Fruit fly (Drosophila melanogaster) whole organism, embryonic: ENCODE data around the gene CG9717.

ENCODE experiments used
- Ada2b ChIP-seq: fragments of 200-800 bp; sonication (Bioruptor generic); IDR thresholded peaks from 2 replicates; pipeline ENCODE4 v1.3.6; 2022; ENCODE audit warnings: missing biosample characterization, missing genetic modification characterization
- Antp ChIP-seq: fragments of 200-800 bp; sonication (Bioruptor generic); optimal IDR thresholded peaks from 3 replicates; lab custom pipeline; 2016; ENCODE audit warnings: missing biosample characterization, missing genetic modification characterization
- Bteb2 ChIP-seq: fragments of 200-800 bp; sonication (Bioruptor generic); optimal IDR thresholded peaks from 2 replicates; lab custom pipeline; 2016; ENCODE audit warnings: missing biosample characterization, missing genetic modification characterization
- CG10565 ChIP-seq: fragments of 200-800 bp; sonication (Bioruptor generic); optimal IDR thresholded peaks from 3 replicates; lab custom pipeline; 2016; ENCODE audit warnings: missing biosample characterization, mild to moderate bottlenecking, missing genetic modification characterization
- CG10654 ChIP-seq: fragments of 200-800 bp; sonication (Bioruptor generic); optimal IDR thresholded peaks from 2 replicates; lab custom pipeline; 2016; ENCODE audit warnings: missing biosample characterization, missing genetic modification characterization
- CG11247 ChIP-seq: fragments of 200-800 bp; sonication (Bioruptor generic); IDR thresholded peaks from 2 replicates; pipeline ENCODE4 v1.3.6; 2022; ENCODE audit warnings: missing biosample characterization, missing genetic modification characterization
- CG11695 ChIP-seq: fragments of 200-800 bp; sonication (Bioruptor generic); IDR thresholded peaks from 3 replicates; pipeline ENCODE4 v1.3.6; 2022; ENCODE audit warnings: missing biosample characterization, missing genetic modification characterization
- CG15073 ChIP-seq: fragments of 200-800 bp; sonication (Bioruptor generic); optimal IDR thresholded peaks from 2 replicates; lab custom pipeline; 2016; ENCODE audit warnings: missing biosample characterization, missing genetic modification characterization
- CG15601 ChIP-seq: fragments of 200-800 bp; sonication (Bioruptor generic); optimal IDR thresholded peaks from 3 replicates; lab custom pipeline; 2019; ENCODE audit warnings: missing biosample characterization, mild to moderate bottlenecking, missing genetic modification characterization, moderate library complexity
- CG1602 ChIP-seq: fragments of 200-800 bp; sonication (Bioruptor generic); optimal IDR thresholded peaks from 3 replicates; lab custom pipeline; 2016; ENCODE audit warnings: missing biosample characterization, missing genetic modification characterization
- CG17361 ChIP-seq: fragments of 200-800 bp; sonication (Bioruptor generic); IDR thresholded peaks from 3 replicates; pipeline ENCODE4 v1.3.6; 2022; ENCODE audit warnings: missing biosample characterization, missing genetic modification characterization
- CG18599 ChIP-seq: fragments of 200-800 bp; sonication (Bioruptor generic); optimal IDR thresholded peaks from 3 replicates; lab custom pipeline; 2017; ENCODE audit warnings: missing biosample characterization, missing genetic modification characterization, mild to moderate bottlenecking, moderate library complexity, missing genetic modification reagents
- CG18764 ChIP-seq: fragments of 200-800 bp; sonication (Bioruptor generic); optimal IDR thresholded peaks from 3 replicates; lab custom pipeline; 2016; ENCODE audit warnings: missing biosample characterization, missing genetic modification characterization
- CG2116 ChIP-seq: fragments of 200-800 bp; sonication (Bioruptor generic); optimal IDR thresholded peaks from 3 replicates; lab custom pipeline; 2018; ENCODE audit warnings: missing biosample characterization, mild to moderate bottlenecking, missing genetic modification characterization
- CG2199 ChIP-seq: fragments of 200-800 bp; sonication (Bioruptor generic); IDR thresholded peaks from 3 replicates; pipeline ENCODE4 v1.3.6; 2022; ENCODE audit warnings: missing biosample characterization, missing genetic modification characterization
- CG2875 ChIP-seq: fragments of 200-800 bp; sonication (Bioruptor generic); optimal IDR thresholded peaks from 2 replicates; lab custom pipeline; 2017; ENCODE audit warnings: missing biosample characterization, mild to moderate bottlenecking, missing genetic modification characterization, missing genetic modification reagents
- CG3838 ChIP-seq: fragments of 200-800 bp; sonication (Bioruptor generic); optimal IDR thresholded peaks from 3 replicates; lab custom pipeline; 2016; ENCODE audit warnings: missing biosample characterization, missing genetic modification characterization
- CG6654 ChIP-seq: fragments of 200-800 bp; sonication (Bioruptor generic); optimal IDR thresholded peaks from 2 replicates; lab custom pipeline; 2017; ENCODE audit warnings: missing biosample characterization, mild to moderate bottlenecking, missing genetic modification characterization
- CG8290 ChIP-seq, 3 experiments: fragments of 200-800 bp; sonication (Bioruptor generic); optimal IDR thresholded peaks; 2 replicates each; lab custom pipeline; 2016 to 2019; ENCODE audit warnings: missing biosample characterization in 3 of 3, missing genetic modification characterization in 3 of 3, mild to moderate bottlenecking in 2 of 3, moderate library complexity in 1 of 3
- CG8359 ChIP-seq: fragments of 200-800 bp; sonication (Bioruptor generic); optimal IDR thresholded peaks from 2 replicates; lab custom pipeline; 2017; ENCODE audit warnings: missing biosample characterization, mild to moderate bottlenecking, missing genetic modification characterization, borderline replicate concordance
- CG9215 ChIP-seq: fragments of 200-800 bp; sonication (Bioruptor generic); IDR thresholded peaks from 2 replicates; pipeline ENCODE4 v1.3.6; 2022; ENCODE audit warnings: missing biosample characterization, missing genetic modification characterization
- CTCF ChIP-seq: fragments of 200-800 bp; sonication (Bioruptor generic); optimal IDR thresholded peaks from 2 replicates; lab custom pipeline; 2017; ENCODE audit warnings: missing biosample characterization, mild to moderate bottlenecking, missing genetic modification characterization, moderate library complexity
- Ets65A ChIP-seq: fragments of 200-800 bp; sonication (Bioruptor generic); peaks from one replicate; lab custom pipeline; 2016; ENCODE audit warnings: missing biosample characterization, missing genetic modification characterization
- Rx ChIP-seq: fragments of 200-800 bp; sonication (Bioruptor generic); IDR thresholded peaks from 2 replicates; pipeline ENCODE4 v1.3.6; 2022; ENCODE audit warnings: missing biosample characterization, missing genetic modification characterization
- Tbp ChIP-seq: fragments of >200 bp; optimal IDR thresholded peaks from 2 replicates; lab custom pipeline; 2018; ENCODE audit warnings: missing biosample characterization, missing genetic modification characterization
- YL-1 ChIP-seq: fragments of 200-800 bp; sonication (Bioruptor generic); optimal IDR thresholded peaks from 3 replicates; lab custom pipeline; 2017; ENCODE audit warnings: missing biosample characterization, mild to moderate bottlenecking, missing genetic modification characterization
- amos ChIP-seq: fragments of 200-800 bp; sonication (Bioruptor generic); IDR thresholded peaks from 2 replicates; pipeline ENCODE4 v1.3.6; 2022; ENCODE audit warnings: missing biosample characterization, missing genetic modification characterization; ENCODE audit not compliant: partially characterized antibody
- ash1 ChIP-seq: fragments of 200-800 bp; sonication (Bioruptor generic); optimal IDR thresholded peaks from 2 replicates; lab custom pipeline; 2018; ENCODE audit warnings: missing biosample characterization, mild to moderate bottlenecking, missing genetic modification characterization
- cas ChIP-seq: fragments of 200-800 bp; sonication (Bioruptor generic); IDR thresholded peaks from 2 replicates; pipeline ENCODE4 v1.3.6; 2022; ENCODE audit warnings: missing biosample characterization, missing genetic modification characterization
- croc ChIP-seq: fragments of 200-800 bp; sonication (Bioruptor generic); conservative IDR thresholded peaks from 3 replicates; pipeline ENCODE4 v1.3.6; 2022; ENCODE audit warnings: missing biosample characterization, missing genetic modification characterization
- dmrt99B ChIP-seq: fragments of 200-800 bp; sonication (Bioruptor generic); optimal IDR thresholded peaks from 2 replicates; lab custom pipeline; 2018; ENCODE audit warnings: missing biosample characterization, mild to moderate bottlenecking, missing genetic modification characterization, moderate library complexity
- esg ChIP-seq: fragments of 200-800 bp; sonication (Bioruptor generic); conservative IDR thresholded peaks from 2 replicates; pipeline ENCODE4 v1.3.6; 2022; ENCODE audit warnings: missing biosample characterization, missing genetic modification characterization
- fd102C ChIP-seq: fragments of 200-800 bp; sonication (Bioruptor generic); optimal IDR thresholded peaks from 2 replicates; lab custom pipeline; 2018; ENCODE audit warnings: missing biosample characterization, mild to moderate bottlenecking, missing genetic modification characterization, moderate library complexity
- fd3F ChIP-seq: fragments of 200-800 bp; sonication (Bioruptor generic); optimal IDR thresholded peaks from 2 replicates; lab custom pipeline; 2018; ENCODE audit warnings: missing biosample characterization, mild to moderate bottlenecking, missing genetic modification characterization, moderate library complexity
- gcm ChIP-seq: fragments of 200-800 bp; sonication (Bioruptor generic); optimal IDR thresholded peaks from 2 replicates; lab custom pipeline; 2019; ENCODE audit warnings: missing biosample characterization, mild to moderate bottlenecking, missing genetic modification characterization, moderate library complexity
- hbn ChIP-seq: fragments of 200-800 bp; sonication (Bioruptor generic); IDR thresholded peaks from 2 replicates; pipeline ENCODE4 v1.3.6; 2022; ENCODE audit warnings: missing biosample characterization, missing genetic modification characterization; ENCODE audit not compliant: partially characterized antibody
- jigr1 ChIP-seq: fragments of 200-800 bp; sonication (Bioruptor generic); IDR thresholded peaks from 3 replicates; pipeline ENCODE4 v1.3.6; 2022; ENCODE audit warnings: missing biosample characterization, missing genetic modification characterization
- lola ChIP-seq, 3 experiments: fragments of >200 bp in 2 of 3; fragments of 200-800 bp in 1 of 3; sonication (Bioruptor generic) in 1 of 3; optimal IDR thresholded peaks; 2 replicates each; lab custom pipeline; 2017 to 2019; ENCODE audit warnings: missing biosample characterization in 3 of 3, missing genetic modification characterization in 3 of 3, mild to moderate bottlenecking in 1 of 3, moderate library complexity in 1 of 3
- mld ChIP-seq: fragments of 200-800 bp; sonication (Bioruptor generic); IDR thresholded peaks from 3 replicates; pipeline ENCODE4 v1.3.6; 2022; ENCODE audit warnings: missing biosample characterization, missing genetic modification characterization; ENCODE audit not compliant: partially characterized antibody
- nerfin-2 ChIP-seq: fragments of 200-800 bp; sonication (Bioruptor generic); IDR thresholded peaks from 2 replicates; pipeline ENCODE4 v1.3.6; 2022; ENCODE audit warnings: missing biosample characterization, missing genetic modification characterization; ENCODE audit not compliant: partially characterized antibody
- odd ChIP-seq: fragments of 200-800 bp; sonication (Bioruptor generic); optimal IDR thresholded peaks from 2 replicates; lab custom pipeline; 2017; ENCODE audit warnings: missing biosample characterization, mild to moderate bottlenecking, missing genetic modification characterization
- p53 ChIP-seq: fragments of 200-800 bp; sonication (Bioruptor generic); optimal IDR thresholded peaks from 2 replicates; lab custom pipeline; 2016; ENCODE audit warnings: missing biosample characterization, missing genetic modification characterization
- pan ChIP-seq, 4 experiments: fragments of >200 bp in 3 of 4; fragments of 200-800 bp in 1 of 4; sonication (Bioruptor generic) in 1 of 4; optimal IDR thresholded peaks in 3 of 4; IDR thresholded peaks in 1 of 4; 2 replicates each; pipeline versions ENCODE4 v1.3.6 to Lab custom; 2017 to 2022; ENCODE audit warnings: missing biosample characterization in 2 of 4, missing genetic modification characterization in 2 of 4, mixed read lengths in 1 of 4
- ro ChIP-seq: fragments of 200-800 bp; sonication (Bioruptor generic); IDR thresholded peaks from 2 replicates; pipeline ENCODE4 v1.3.6; 2022; ENCODE audit warnings: missing biosample characterization, missing genetic modification characterization
- scrt ChIP-seq: fragments of 200-800 bp; sonication (Bioruptor generic); optimal IDR thresholded peaks from 2 replicates; lab custom pipeline; 2018; ENCODE audit warnings: missing biosample characterization, mild to moderate bottlenecking, missing genetic modification characterization, moderate library complexity
- slbo ChIP-seq: fragments of 200-800 bp; sonication (Bioruptor generic); IDR thresholded peaks from 2 replicates; pipeline ENCODE4 v1.3.6; 2022; ENCODE audit warnings: missing biosample characterization, missing genetic modification characterization
- twi ChIP-seq: fragments of 200-800 bp; optimal IDR thresholded peaks from 2 replicates; lab custom pipeline; 2019; ENCODE audit warnings: missing biosample characterization, mild to moderate bottlenecking, missing genetic modification characterization, moderate library complexity
- vnd ChIP-seq: fragments of 200-800 bp; sonication (Bioruptor generic); IDR thresholded peaks from 3 replicates; pipeline ENCODE4 v1.3.6; 2022; ENCODE audit warnings: missing biosample characterization, missing genetic modification characterization; ENCODE audit not compliant: partially characterized antibody
- zfh1 ChIP-seq: fragments of 200-800 bp; sonication (Bioruptor generic); IDR thresholded peaks from 3 replicates; pipeline ENCODE4 v1.3.6; 2022; ENCODE audit warnings: missing biosample characterization, missing genetic modification characterization

CG9717 gene

DNA sequence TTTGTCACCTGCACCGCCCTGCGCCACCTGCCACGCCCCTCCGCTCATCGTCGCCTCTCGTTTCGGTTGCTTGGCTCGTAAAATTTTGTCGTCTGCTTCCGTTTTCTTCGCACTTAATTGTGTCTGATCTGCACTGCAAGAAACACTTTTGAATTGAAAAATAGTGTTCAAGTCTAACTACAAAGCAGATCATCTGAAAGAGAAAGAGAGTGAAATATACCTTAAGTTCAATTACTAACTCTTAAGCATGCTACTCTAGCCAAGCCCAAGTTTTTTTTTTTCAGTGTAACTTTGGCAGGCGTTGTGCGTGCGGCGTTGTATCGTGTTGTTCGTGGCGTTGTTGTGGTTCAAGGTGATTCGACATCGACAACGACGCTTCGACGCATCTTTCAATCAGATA lies 46.9 kb downstream of the CG9717 start (continued):
- TF ChIP-seq pan (optimal IDR thresholded peaks at IDR 0.05; lab: Kevin White, UChicago), result no peak
- peak in 1 of 2 experiments; percentile 94 for TF ChIP-seq pan (GFP tag; optimal IDR thresholded peaks at IDR 0.05 in 1 of 2, IDR thresholded peaks at IDR 0.05 in 1 of 2)
- peak; percentile 87 for TF ChIP-seq scrt (GFP tag; lab: Kevin White, UChicago)
- TF ChIP-seq CG10654 (GFP tag; lab: Kevin White, UChicago), result peak; percentile 93
- peak; percentile 97 for TF ChIP-seq Antp (GFP tag; lab: Kevin White, UChicago)
- peak; percentile 52 for TF ChIP-seq CG10565 (GFP tag; lab: Kevin White, UChicago)
- no peak for TF ChIP-seq Tbp (GFP tag; lab: Kevin White, UChicago)
- TF ChIP-seq CG17361 (GFP tag; lab: Robert Waterston, UW), result peak; percentile 84
- TF ChIP-seq esg (GFP tag; lab: Robert Waterston, UW), result peak; percentile 93
- TF ChIP-seq hbn (GFP tag; lab: Robert Waterston, UW), result no peak
- TF ChIP-seq p53 (GFP tag; lab: Kevin White, UChicago), result peak; percentile 89
- peak; percentile 96 for TF ChIP-seq slbo (GFP tag; lab: Robert Waterston, UW)
- peak; percentile 58 for TF ChIP-seq CG2116
- TF ChIP-seq CG15073 (GFP tag; lab: Kevin White, UChicago), result peak; percentile 39
- TF ChIP-seq CG18599 (GFP tag; lab: Kevin White, UChicago), result peak; percentile 97
- peak; percentile 87 for TF ChIP-seq CG1602 (GFP tag; lab: Kevin White, UChicago)
- peak; percentile 71 for TF ChIP-seq CG8359 (GFP tag; lab: Kevin White, UChicago)
- peak; percentile 93 for TF ChIP-seq zfh1 (GFP tag; lab: Robert Waterston, UW)
- peak; percentile 99 for TF ChIP-seq Ets65A (GFP tag; lab: Kevin White, UChicago)
- TF ChIP-seq odd, result peak; percentile 84
- TF ChIP-seq Rx (GFP tag; lab: Robert Waterston, UW), result peak; percentile 85
- peak; percentile 93 for TF ChIP-seq fd3F (GFP tag; lab: Kevin White, UChicago)
- TF ChIP-seq CG6654 (GFP tag; lab: Kevin White, UChicago), result peak; percentile 78
- TF ChIP-seq Ada2b (GFP tag; lab: Robert Waterston, UW), result peak; percentile 95
- peak; percentile 80 for TF ChIP-seq croc
- TF ChIP-seq CG11695 (GFP tag; lab: Robert Waterston, UW), result peak; percentile 87
- peak; percentile 88 for TF ChIP-seq Bteb2 (GFP tag; lab: Kevin White, UChicago)
- TF ChIP-seq YL-1, result peak; percentile 68
- peak; percentile 94 for TF ChIP-seq dmrt99B (tag; lab: Kevin White, UChicago)
- no peak for TF ChIP-seq nerfin-2
- TF ChIP-seq amos, result no peak
- peak; percentile 82 for TF ChIP-seq jigr1 (GFP tag; lab: Robert Waterston, UW)
- TF ChIP-seq CG9215, result peak; percentile 87
- peak; percentile 75 for TF ChIP-seq CG15601 (tag; lab: Kevin White, UChicago)
- TF ChIP-seq gcm (GFP tag; lab: Kevin White, UChicago), result peak; percentile 81
- no peak for TF ChIP-seq vnd
- peak; percentile 83 for TF ChIP-seq ro (GFP tag; lab: Robert Waterston, UW)
- peak; percentile 53 for TF ChIP-seq ash1 (GFP tag; lab: Kevin White, UChicago)
- TF ChIP-seq CG18764, result peak; percentile 90
- peak; percentile 69 for TF ChIP-seq twi (tag; lab: Kevin White, UChicago)
- peak; percentile 81 for TF ChIP-seq CG3838 (GFP tag; lab: Kevin White, UChicago)
- peak; percentile 43 for TF ChIP-seq CTCF
- no peak for TF ChIP-seq mld
- TF ChIP-seq CG2199 (GFP tag; lab: Robert Waterston, UW), result peak; percentile 82; the same call in 2 of the 3 replicates
- peak; percentile 78 for TF ChIP-seq CG8290 (GFP tag; optimal IDR thresholded peaks at IDR 0.05; lab: Kevin White, UChicago)
- TF ChIP-seq CG8290 (tag; optimal IDR thresholded peaks at IDR 0.05; lab: Kevin White, UChicago), result peak in 1 of 2 experiments; percentile 91
- peak; percentile 92 for TF ChIP-seq CG11247 (GFP tag; lab: Robert Waterston, UW)
- TF ChIP-seq lola (GFP tag; optimal IDR thresholded peaks at IDR 0.05; lab: Kevin White, UChicago), result peak in 1 of 3 experiments; percentile 67
- TF ChIP-seq CG2875, result peak; percentile 82
- TF ChIP-seq fd102C, result peak; percentile 39
- peak; percentile 83 for TF ChIP-seq cas (GFP tag; lab: Robert Waterston, UW)
